Fruit fly (Drosophila melanogaster) whole organism, prepupa: ENCODE data around the gene Sfp24C1.
A peak's percentile ranks its signal among the peaks of the same experiment; 100 is the strongest.

Source experiments
- CG10631 ChIP-seq: fragments of 200-800 bp; sonication (Bioruptor generic); optimal IDR thresholded peaks from 2 replicates; lab custom pipeline; 2016; ENCODE audit warnings: missing biosample characterization, missing genetic modification characterization
- CG10669 ChIP-seq: fragments of 200-800 bp; sonication (Bioruptor generic); optimal IDR thresholded peaks from 3 replicates; lab custom pipeline; 2018; ENCODE audit warnings: missing biosample characterization, mild to moderate bottlenecking, missing genetic modification characterization, moderate library complexity
- CG11902 ChIP-seq: fragments of 200-800 bp; sonication (Bioruptor generic); optimal IDR thresholded peaks from 3 replicates; lab custom pipeline; 2016; ENCODE audit warnings: missing biosample characterization, missing genetic modification characterization
- CG15336 ChIP-seq: fragments of 200-800 bp; sonication (Bioruptor generic); IDR thresholded peaks from 2 replicates; pipeline ENCODE4 v1.3.6; 2022; ENCODE audit warnings: missing biosample characterization, missing genetic modification characterization
- CG1621 ChIP-seq: fragments of 200-800 bp; sonication (Bioruptor generic); optimal IDR thresholded peaks from 3 replicates; lab custom pipeline; 2018; ENCODE audit warnings: missing biosample characterization, mild to moderate bottlenecking, missing genetic modification characterization
- CG32006 ChIP-seq: fragments of 200-800 bp; sonication (Bioruptor generic); optimal IDR thresholded peaks from 3 replicates; lab custom pipeline; 2017; ENCODE audit warnings: missing biosample characterization, mild to moderate bottlenecking, missing genetic modification characterization
- CG34406 ChIP-seq: fragments of 200-800 bp; sonication (Bioruptor generic); optimal IDR thresholded peaks from 3 replicates; lab custom pipeline; 2016; ENCODE audit warnings: missing biosample characterization, missing genetic modification characterization
- CG3919 ChIP-seq: fragments of 200-800 bp; sonication (Bioruptor generic); optimal IDR thresholded peaks from 3 replicates; lab custom pipeline; 2016; ENCODE audit warnings: missing biosample characterization, missing genetic modification characterization
- CG6792 ChIP-seq: fragments of 200-800 bp; sonication (Bioruptor generic); optimal IDR thresholded peaks from 3 replicates; lab custom pipeline; 2016; ENCODE audit warnings: missing biosample characterization, missing genetic modification characterization
- CG6808 ChIP-seq: fragments of 200-800 bp; sonication (Bioruptor generic); optimal IDR thresholded peaks from 3 replicates; lab custom pipeline; 2017; ENCODE audit warnings: missing biosample characterization, missing genetic modification characterization, mild to moderate bottlenecking, moderate library complexity, missing genetic modification reagents
- CG7368 ChIP-seq: fragments of 200-800 bp; sonication (Bioruptor generic); optimal IDR thresholded peaks from 3 replicates; lab custom pipeline; 2016; ENCODE audit warnings: missing biosample characterization, missing genetic modification characterization
- CG8319 ChIP-seq: fragments of 200-800 bp; sonication (Bioruptor generic); optimal IDR thresholded peaks from 3 replicates; lab custom pipeline; 2016; ENCODE audit warnings: missing biosample characterization, missing genetic modification characterization
- CG8632 ChIP-seq: fragments of 200-800 bp; sonication (Bioruptor generic); optimal IDR thresholded peaks from 3 replicates; lab custom pipeline; 2016; ENCODE audit warnings: missing biosample characterization, missing genetic modification characterization
- CG9139 ChIP-seq: fragments of 200-800 bp; sonication (Bioruptor generic); optimal IDR thresholded peaks from 3 replicates; lab custom pipeline; 2017; ENCODE audit warnings: missing biosample characterization, mild to moderate bottlenecking, missing genetic modification characterization
- Eip75B ChIP-seq: fragments of 200-800 bp; sonication (Bioruptor generic); optimal IDR thresholded peaks from 3 replicates; lab custom pipeline; 2016; ENCODE audit warnings: missing biosample characterization, missing genetic modification characterization
- Eip78C ChIP-seq: fragments of 200-800 bp; sonication (Bioruptor generic); peaks from one replicate; lab custom pipeline; 2016; ENCODE audit warnings: missing biosample characterization, missing genetic modification characterization
- Ets21C ChIP-seq: fragments of 200-800 bp; sonication (Bioruptor generic); optimal IDR thresholded peaks from 3 replicates; lab custom pipeline; 2016; ENCODE audit warnings: missing biosample characterization, missing genetic modification characterization
- Gug ChIP-seq: fragments of 200-800 bp; sonication (Bioruptor generic); IDR thresholded peaks from 2 replicates; pipeline ENCODE4 v1.3.6; 2022; ENCODE audit warnings: missing biosample characterization, missing genetic modification characterization
- Hr39 ChIP-seq: fragments of 200-800 bp; sonication (Bioruptor generic); optimal IDR thresholded peaks from 2 replicates; lab custom pipeline; 2016; ENCODE audit warnings: missing biosample characterization, missing genetic modification characterization
- Hr4 ChIP-seq: fragments of 200-800 bp; sonication (Bioruptor generic); optimal IDR thresholded peaks from 3 replicates; lab custom pipeline; 2016; ENCODE audit warnings: missing biosample characterization, missing genetic modification characterization
- Met ChIP-seq: fragments of 200-800 bp; sonication (Bioruptor generic); optimal IDR thresholded peaks from 3 replicates; lab custom pipeline; 2016; ENCODE audit warnings: missing biosample characterization, missing genetic modification characterization
- OdsH ChIP-seq: fragments of 200-800 bp; sonication (Bioruptor generic); optimal IDR thresholded peaks from 3 replicates; lab custom pipeline; 2016; ENCODE audit warnings: missing biosample characterization, missing genetic modification characterization
- Smox ChIP-seq: fragments of 200-800 bp; sonication (Bioruptor generic); optimal IDR thresholded peaks from 3 replicates; lab custom pipeline; 2016; ENCODE audit warnings: missing biosample characterization, missing genetic modification characterization
- Sox102F ChIP-seq: fragments of 200-800 bp; sonication (Bioruptor generic); optimal IDR thresholded peaks from 2 replicates; lab custom pipeline; 2016; ENCODE audit warnings: missing biosample characterization, mild to moderate bottlenecking, missing genetic modification characterization
- Sox14 ChIP-seq: fragments of 200-800 bp; sonication (Bioruptor generic); optimal IDR thresholded peaks from 3 replicates; lab custom pipeline; 2016; ENCODE audit warnings: missing biosample characterization, missing genetic modification characterization
- achi ChIP-seq: fragments of 200-800 bp; sonication (Bioruptor generic); optimal IDR thresholded peaks from 3 replicates; lab custom pipeline; 2016; ENCODE audit warnings: missing biosample characterization, missing genetic modification characterization
- acj6 ChIP-seq: fragments of 200-800 bp; sonication (Bioruptor generic); optimal IDR thresholded peaks from 3 replicates; lab custom pipeline; 2016; ENCODE audit warnings: missing biosample characterization, missing genetic modification characterization
- cyc ChIP-seq: fragments of 200-800 bp; sonication (Bioruptor generic); optimal IDR thresholded peaks from 3 replicates; lab custom pipeline; 2016; ENCODE audit warnings: missing biosample characterization, missing genetic modification characterization
- dac ChIP-seq: fragments of 200-800 bp; sonication (Bioruptor generic); optimal IDR thresholded peaks from 2 replicates; lab custom pipeline; 2017; ENCODE audit warnings: missing biosample characterization, mild to moderate bottlenecking, missing genetic modification characterization
- eg ChIP-seq: fragments of 200-800 bp; sonication (Bioruptor generic); IDR thresholded peaks from 3 replicates; pipeline ENCODE4 v1.3.6; 2022; ENCODE audit warnings: missing biosample characterization, missing genetic modification characterization
- fd59A ChIP-seq: fragments of 200-800 bp; sonication (Bioruptor generic); optimal IDR thresholded peaks from 2 replicates; lab custom pipeline; 2017; ENCODE audit warnings: missing biosample characterization, mild to moderate bottlenecking, missing genetic modification characterization, missing genetic modification reagents
- fkh ChIP-seq: fragments of 200-800 bp; sonication (Bioruptor generic); optimal IDR thresholded peaks from 3 replicates; lab custom pipeline; 2017; ENCODE audit warnings: missing biosample characterization, mild to moderate bottlenecking, missing genetic modification characterization, moderate library complexity
- lz ChIP-seq: fragments of 200-800 bp; sonication (Bioruptor generic); optimal IDR thresholded peaks from 3 replicates; lab custom pipeline; 2016; ENCODE audit warnings: missing biosample characterization, missing genetic modification characterization
- net ChIP-seq: fragments of 200-800 bp; sonication (Bioruptor generic); optimal IDR thresholded peaks from 3 replicates; lab custom pipeline; 2016; ENCODE audit warnings: missing biosample characterization, missing genetic modification characterization
- pdm3 ChIP-seq: fragments of 200-800 bp; sonication (Bioruptor generic); optimal IDR thresholded peaks from 3 replicates; lab custom pipeline; 2016; ENCODE audit warnings: missing biosample characterization, missing genetic modification characterization
- salr ChIP-seq, 2 experiments: fragments of 200-800 bp; sonication (Bioruptor generic); optimal IDR thresholded peaks; 3 replicates each; lab custom pipeline; 2016 to 2018; ENCODE audit warnings: missing biosample characterization in 2 of 2, missing genetic modification characterization in 2 of 2, mild to moderate bottlenecking in 1 of 2
- spab ChIP-seq: fragments of 200-800 bp; sonication (Bioruptor generic); optimal IDR thresholded peaks from 2 replicates; lab custom pipeline; 2017; ENCODE audit warnings: missing biosample characterization, mild to moderate bottlenecking, missing genetic modification characterization, missing genetic modification reagents
- ss ChIP-seq, 2 experiments: fragments of 200-800 bp; sonication (Bioruptor generic); optimal IDR thresholded peaks; 2 replicates in 1 of 2; 3 replicates in 1 of 2; lab custom pipeline; 2017 to 2018; ENCODE audit warnings: mild to moderate bottlenecking in 2 of 2, missing biosample characterization in 2 of 2, missing genetic modification characterization in 2 of 2, moderate library complexity in 1 of 2
- svp ChIP-seq: fragments of 200-800 bp; sonication (Bioruptor generic); peaks from one replicate; lab custom pipeline; 2016; ENCODE audit warnings: missing biosample characterization, missing genetic modification characterization
- vri ChIP-seq: fragments of 200-800 bp; sonication (Bioruptor generic); optimal IDR thresholded peaks from 3 replicates; lab custom pipeline; 2016; ENCODE audit warnings: missing biosample characterization, mild to moderate bottlenecking, missing genetic modification characterization

The Sfp24C1 gene

dm6 chr2L:3713545-3714156, 13.2 kb downstream of the Sfp24C1 start:
- TF ChIP-seq Sox102F (GFP tag; lab: Kevin White, UChicago) (no peak), OdsH (GFP tag; lab: Kevin White, UChicago) (no peak), eg (GFP tag; lab: Robert Waterston, UW) (peak; percentile 44; the same call in 1 of the 3 replicates), Eip75B (no peak), svp (GFP tag; lab: Kevin White, UChicago) (peak; percentile 9), CG6808 (GFP tag; lab: Kevin White, UChicago) (no peak), vri (GFP tag; lab: Kevin White, UChicago) (peak; percentile 33), CG34406 (no peak), Eip78C (GFP tag; lab: Kevin White, UChicago) (peak; percentile 62), Met (GFP tag; lab: Kevin White, UChicago) (peak; percentile 5), Smox (GFP tag; lab: Kevin White, UChicago) (no peak), CG3919 (GFP tag; lab: Kevin White, UChicago) (no peak), net (GFP tag; lab: Kevin White, UChicago) (no peak), CG1621 (tag; lab: Kevin White, UChicago) (no peak), ss (GFP tag; optimal IDR thresholded peaks at IDR 0.05; lab: Kevin White, UChicago) (no peak), CG11902 (GFP tag; lab: Kevin White, UChicago) (no peak), dac (GFP tag; lab: Kevin White, UChicago) (no peak), fkh (GFP tag; lab: Kevin White, UChicago) (peak; percentile 14), Hr4 (GFP tag; lab: Kevin White, UChicago) (peak; percentile 4)

- TF ChIP-seq acj6 (GFP tag; lab: Kevin White, UChicago) (no peak), achi (GFP tag; lab: Kevin White, UChicago) (peak; percentile 11)
These were observed 17.3 kb downstream of the Sfp24C1 start, which contains the start of the genes lectin-24A and Shaw for dm6 chr2L:3717673-3718235. lectin-24A (minus strand) TSS chr2L:3717773. Shaw (plus strand) TSS chr2L:3718185.

- peak; percentile 32 for TF ChIP-seq CG10631 (GFP tag; lab: Kevin White, UChicago)
- TF ChIP-seq Eip75B, result peak; percentile 16
- peak; percentile 40 for TF ChIP-seq CG9139 (GFP tag; lab: Kevin White, UChicago)
- TF ChIP-seq CG3919 (GFP tag; lab: Kevin White, UChicago), result no peak
- peak; percentile 59 for TF ChIP-seq CG6808 (GFP tag; lab: Kevin White, UChicago)
- TF ChIP-seq spab (GFP tag; lab: Kevin White, UChicago), result peak; percentile 33
- TF ChIP-seq vri (GFP tag; lab: Kevin White, UChicago), result no peak
- peak; percentile 39 for TF ChIP-seq acj6 (GFP tag; lab: Kevin White, UChicago)
- TF ChIP-seq CG15336, result no peak
- TF ChIP-seq salr (GFP tag; optimal IDR thresholded peaks at IDR 0.05; lab: Kevin White, UChicago), result peak in 1 of 2 experiments; percentile 40
- peak; percentile 33 for TF ChIP-seq achi (GFP tag; lab: Kevin White, UChicago)
- peak; percentile 14 for TF ChIP-seq cyc
- TF ChIP-seq svp (GFP tag; lab: Kevin White, UChicago), result peak; percentile 67
- peak; percentile 14 for TF ChIP-seq Hr39
- TF ChIP-seq fd59A, result peak; percentile 45
- no peak for TF ChIP-seq fkh (GFP tag; lab: Kevin White, UChicago)
- TF ChIP-seq Eip78C (GFP tag; lab: Kevin White, UChicago), result peak; percentile 88
- peak; percentile 22 for TF ChIP-seq Met (GFP tag; lab: Kevin White, UChicago)
- TF ChIP-seq CG7368 (GFP tag; lab: Kevin White, UChicago), result peak; percentile 27
- peak; percentile 42 for TF ChIP-seq CG8632 (GFP tag; lab: Kevin White, UChicago)
- no peak for TF ChIP-seq Gug
- peak; percentile 25 for TF ChIP-seq CG10669
- TF ChIP-seq Hr4 (GFP tag; lab: Kevin White, UChicago), result peak; percentile 28
- TF ChIP-seq pdm3 (GFP tag; lab: Kevin White, UChicago), result peak; percentile 50
- no peak for TF ChIP-seq CG8319
- peak; percentile 40 for TF ChIP-seq OdsH (GFP tag; lab: Kevin White, UChicago)
- peak; percentile 26 for TF ChIP-seq Smox (GFP tag; lab: Kevin White, UChicago)
- TF ChIP-seq Sox14 (GFP tag; lab: Kevin White, UChicago), result peak; percentile 26
- TF ChIP-seq CG34406, result peak; percentile 42
- no peak for TF ChIP-seq Ets21C (GFP tag; lab: Kevin White, UChicago)
- peak; percentile 1 for TF ChIP-seq lz
- no peak for TF ChIP-seq CG32006 (GFP tag; lab: Kevin White, UChicago)
- peak; percentile 22 for TF ChIP-seq CG6792 (GFP tag; lab: Kevin White, UChicago)
These were observed 19.0 kb downstream of the Sfp24C1 start for dm6 chr2L:3719414-3719959.
